Worm (Caenorhabditis elegans): ENCODE results near the gene ufc-1.

DNA sequence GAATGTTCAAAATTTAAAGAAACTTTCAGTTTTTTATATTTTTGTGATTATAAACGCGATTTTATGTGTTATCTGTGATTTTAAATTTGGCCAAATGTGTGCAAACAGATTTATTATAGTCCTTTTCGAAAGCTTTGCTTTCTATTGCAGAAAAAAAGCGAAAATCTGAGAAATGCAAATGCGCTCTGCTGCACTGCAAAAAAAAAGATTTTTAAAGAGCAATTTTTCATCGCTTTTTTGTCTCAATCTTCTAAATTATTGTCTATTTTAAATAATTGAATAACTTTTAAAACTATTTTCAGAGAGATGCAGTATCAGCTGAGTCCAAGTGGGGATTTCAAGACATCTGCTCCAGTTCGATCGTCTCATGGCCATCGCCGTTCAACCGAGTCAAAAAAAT lies 9.3 kb upstream of the ufc-1 start, which contains the start of gene cpb-1:
- TF ChIP-seq cog-1 (tag; optimal IDR thresholded peaks at IDR 0.05): no peak
- TF ChIP-seq klf-2 (GFP tag; conservative IDR thresholded peaks at IDR 0.05): no peak
- no peak for TF ChIP-seq ztf-29 (GFP tag; IDR thresholded peaks at IDR 0.05)
- no peak for TF ChIP-seq flt-1 (GFP tag; IDR thresholded peaks at IDR 0.05)
- no peak for TF ChIP-seq ztf-23 (GFP tag; IDR thresholded peaks at IDR 0.05)
- TF ChIP-seq tab-1 (GFP tag; IDR thresholded peaks at IDR 0.05): no peak
- TF ChIP-seq T22C8.4 (GFP tag; IDR thresholded peaks at IDR 0.05): no peak
- no peak for TF ChIP-seq ref-1 (GFP tag; conservative IDR thresholded peaks at IDR 0.05)
- no peak for TF ChIP-seq med-1 (GFP tag; optimal IDR thresholded peaks at IDR 0.05; ENCODE audit: insufficient read depth)

All from whole organism, midembryonic.